Fruit fly (Drosophila melanogaster) whole organism, pupa: ENCODE measurements around the gene ND-ACP.

ENCODE experiments used
- CG13204 ChIP-seq: fragments of 200-800 bp; sonication (Bioruptor generic); optimal IDR thresholded peaks from 2 replicates; lab custom pipeline; 2018; ENCODE audit warnings: missing biosample characterization, mild to moderate bottlenecking, missing genetic modification characterization, moderate library complexity
- CG8159 ChIP-seq: fragments of 200-800 bp; sonication (Bioruptor generic); optimal IDR thresholded peaks from 3 replicates; lab custom pipeline; 2018; ENCODE audit warnings: missing biosample characterization, mild to moderate bottlenecking, missing genetic modification characterization, moderate library complexity
- CG9948 ChIP-seq: fragments of 200-800 bp; sonication (Bioruptor generic); optimal IDR thresholded peaks from 2 replicates; lab custom pipeline; 2018; ENCODE audit warnings: missing biosample characterization, mild to moderate bottlenecking, missing genetic modification characterization, moderate library complexity
- Snoo ChIP-seq: fragments of 200-800 bp; sonication (Bioruptor generic); optimal IDR thresholded peaks from 3 replicates; lab custom pipeline; 2017; ENCODE audit warnings: missing biosample characterization, mild to moderate bottlenecking, missing genetic modification characterization, inconsistent platforms
- fd96Ca ChIP-seq: fragments of 200-800 bp; sonication (Bioruptor generic); IDR thresholded peaks from 3 replicates; pipeline ENCODE4 v1.3.6; 2022; ENCODE audit warnings: missing biosample characterization, missing genetic modification characterization
- gl ChIP-seq: fragments of 200-800 bp; sonication (Bioruptor generic); optimal IDR thresholded peaks from 2 replicates; lab custom pipeline; 2018; ENCODE audit warnings: missing biosample characterization, mild to moderate bottlenecking, missing genetic modification characterization

dm6 chr3L:1294835-1295234 lies 34.9 kb upstream of the ND-ACP start:
- TF ChIP-seq CG9948 (tag; lab: Kevin White, UChicago) = no peak
- no peak for TF ChIP-seq fd96Ca
- no peak for TF ChIP-seq gl (tag; lab: Kevin White, UChicago)
- TF ChIP-seq CG13204 (GFP tag; lab: Kevin White, UChicago) = no peak
- no peak for TF ChIP-seq CG8159 (tag; lab: Kevin White, UChicago)
- TF ChIP-seq Snoo (tag; lab: Kevin White, UChicago) = no peak
